Fruit fly (Drosophila melanogaster) whole organism, pupa: Measurements from ENCODE around the gene BomBc3.

Experiments used
- CG8159 ChIP-seq: fragments of 200-800 bp; sonication (Bioruptor generic); optimal IDR thresholded peaks from 3 replicates; lab custom pipeline; 2018; ENCODE audit warnings: missing biosample characterization, mild to moderate bottlenecking, missing genetic modification characterization, moderate library complexity
- CG8301 ChIP-seq: fragments of 200-800 bp; sonication (Bioruptor generic); optimal IDR thresholded peaks from 2 replicates; lab custom pipeline; 2018; ENCODE audit warnings: missing biosample characterization, mild to moderate bottlenecking, missing genetic modification characterization
- CG9948 ChIP-seq: fragments of 200-800 bp; sonication (Bioruptor generic); optimal IDR thresholded peaks from 2 replicates; lab custom pipeline; 2018; ENCODE audit warnings: missing biosample characterization, mild to moderate bottlenecking, missing genetic modification characterization, moderate library complexity
- fd96Ca ChIP-seq: fragments of 200-800 bp; sonication (Bioruptor generic); IDR thresholded peaks from 3 replicates; pipeline ENCODE4 v1.3.6; 2022; ENCODE audit warnings: missing biosample characterization, missing genetic modification characterization

dm6 chr3R:22119354-22119753 is 32.5 kb downstream of the BomBc3 start, which contains the start of gene Ir94c:
- TF ChIP-seq CG9948 (tag; lab: Kevin White, UChicago) (no peak), CG8159 (tag; lab: Kevin White, UChicago) (no peak), fd96Ca (no peak), CG8301 (no peak)
